Fruit fly (Drosophila melanogaster) whole organism, prepupa: ENCODE results near the gene CG14445.

ENCODE experiments used
- CG3032 ChIP-seq: fragments of 200-800 bp; optimal IDR thresholded peaks from 2 replicates; lab custom pipeline; 2019; ENCODE audit warnings: missing biosample characterization, mild to moderate bottlenecking, missing genetic modification characterization, moderate library complexity
- CG8319 ChIP-seq: fragments of 200-800 bp; sonication (Bioruptor generic); optimal IDR thresholded peaks from 3 replicates; lab custom pipeline; 2016; ENCODE audit warnings: missing biosample characterization, missing genetic modification characterization
- Met ChIP-seq: fragments of 200-800 bp; sonication (Bioruptor generic); optimal IDR thresholded peaks from 3 replicates; lab custom pipeline; 2016; ENCODE audit warnings: missing biosample characterization, missing genetic modification characterization
- fd59A ChIP-seq: fragments of 200-800 bp; sonication (Bioruptor generic); optimal IDR thresholded peaks from 2 replicates; lab custom pipeline; 2017; ENCODE audit warnings: missing biosample characterization, mild to moderate bottlenecking, missing genetic modification characterization, missing genetic modification reagents

DNA sequence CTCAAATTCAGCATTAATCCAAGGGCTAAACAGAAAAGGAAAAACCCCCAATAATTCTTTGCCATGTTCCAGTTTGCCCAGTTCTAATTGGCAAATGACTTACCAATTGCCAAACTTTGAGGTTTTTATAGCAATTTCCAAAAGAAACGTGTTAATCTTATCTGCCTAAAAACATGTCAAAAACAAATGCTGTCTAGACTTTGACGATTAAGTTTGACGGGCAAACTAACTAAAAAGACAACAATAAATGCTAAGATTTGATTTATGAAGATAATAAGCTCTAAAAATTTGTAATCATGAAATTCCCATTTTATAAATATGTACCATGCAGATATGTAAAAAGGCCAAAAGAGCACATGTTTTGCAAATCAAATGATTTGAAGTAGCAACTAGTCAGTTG is 38.6 kb upstream of the CG14445 start, which contains the start of gene CG32751:
- TF ChIP-seq CG8319 (GFP tag; lab: Kevin White, UChicago) (no peak), Met (GFP tag; lab: Kevin White, UChicago) (no peak), CG3032 (no peak), fd59A (GFP tag; lab: Kevin White, UChicago) (no peak)
